Fruit fly (Drosophila melanogaster) S2 (cell line): ENCODE data around the gene CG10863.

Experiments
- CG8478 ChIP-seq: fragments of >200 bp; optimal IDR thresholded peaks from 2 replicates; lab custom pipeline; 2018
- CTCF ChIP-seq, 2 experiments: fragments of >200 bp; optimal IDR thresholded peaks; 2 replicates each; lab custom pipeline; 2018

DNA sequence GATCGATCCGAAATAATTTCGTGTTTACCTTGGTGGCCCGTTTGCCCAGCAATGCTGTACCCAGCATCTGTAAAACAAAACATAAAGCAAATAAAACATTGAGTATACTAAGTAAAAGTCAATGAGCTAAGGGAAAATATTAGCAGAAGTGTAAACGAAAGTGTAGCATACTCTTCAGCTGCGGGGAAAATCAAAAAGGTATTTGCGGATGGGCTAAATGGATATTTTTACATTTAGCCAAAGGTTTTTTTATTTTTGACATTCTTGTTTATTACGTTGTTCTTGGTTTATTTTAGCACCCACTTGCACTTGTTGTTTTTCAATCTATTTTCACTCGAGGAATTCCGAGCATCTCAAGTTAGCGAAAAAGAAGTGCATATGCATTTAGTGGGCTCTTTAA is 11.3 kb downstream of the CG10863 start:
- TF ChIP-seq CG8478 (no peak), CTCF (optimal IDR thresholded peaks at IDR 0.05; lab: Kevin White, UChicago) (no peak)
